Worm (Caenorhabditis elegans) whole organism, mixed stage, embryonic: ENCODE data around the gene F38G1.3.
A peak's percentile ranks its signal among the peaks of the same experiment; 100 is the strongest.

Experiments used
- M03D4.4 ChIP-seq: sonication (generic microtip); optimal IDR thresholded peaks from 2 replicates; lab custom pipeline; 2017; ENCODE audit warnings: mild to moderate bottlenecking, missing genetic modification characterization, missing compliant biosample characterization
- bed-3 ChIP-seq: fragments of 200-800 bp; sonication (Bioruptor generic); optimal IDR thresholded peaks from 3 replicates; lab custom pipeline; 2018; ENCODE audit warnings: mild to moderate bottlenecking, missing genetic modification characterization, moderate library complexity, missing compliant biosample characterization
- blmp-1 ChIP-seq: fragments of 150-350 bp; optimal IDR thresholded peaks from 2 replicates; lab custom pipeline; 2014; ENCODE audit warnings: missing biosample characterization, missing genetic modification characterization
- ceh-39 ChIP-seq: fragments of 150-350 bp; optimal IDR thresholded peaks from 2 replicates; lab custom pipeline; 2014; ENCODE audit warnings: missing biosample characterization, missing genetic modification characterization
- ceh-43 ChIP-seq: fragments of 200-800 bp; sonication (Bioruptor generic); optimal IDR thresholded peaks from 2 replicates; lab custom pipeline; 2018; ENCODE audit warnings: mild to moderate bottlenecking, missing genetic modification characterization, moderate library complexity, missing compliant biosample characterization
- ceh-83 ChIP-seq: fragments of 200-800 bp; sonication (Bioruptor generic); optimal IDR thresholded peaks from 2 replicates; lab custom pipeline; 2018; ENCODE audit warnings: mild to moderate bottlenecking, missing genetic modification characterization, missing compliant biosample characterization
- ces-1 ChIP-seq: fragments of 150-350 bp; optimal IDR thresholded peaks from 2 replicates; lab custom pipeline; 2014; ENCODE audit warnings: missing biosample characterization, missing genetic modification reagents, missing genetic modification characterization
- cnd-1 ChIP-seq: fragments of 200-800 bp; sonication (Bioruptor generic); optimal IDR thresholded peaks from 2 replicates; lab custom pipeline; 2018; ENCODE audit warnings: mild to moderate bottlenecking, missing genetic modification characterization, missing compliant biosample characterization
- drap-1 ChIP-seq: fragments of 200-800 bp; sonication (Bioruptor generic); optimal IDR thresholded peaks from 3 replicates; lab custom pipeline; 2018; ENCODE audit warnings: mild to moderate bottlenecking, missing genetic modification characterization, missing compliant biosample characterization
- elt-1 ChIP-seq: sonication (generic microtip); optimal IDR thresholded peaks from 2 replicates; lab custom pipeline; 2017; ENCODE audit warnings: missing genetic modification characterization, mild to moderate bottlenecking, missing compliant biosample characterization, antibody characterized with exemption, moderate library complexity, borderline replicate concordance; ENCODE audit not compliant: insufficient read depth
- elt-3 ChIP-seq: fragments of 150-350 bp; optimal IDR thresholded peaks from 2 replicates; lab custom pipeline; 2014; ENCODE audit warnings: missing biosample characterization, missing genetic modification characterization
- flh-1 ChIP-seq: fragments of 200-800 bp; sonication (Bioruptor generic); optimal IDR thresholded peaks from 2 replicates; lab custom pipeline; 2018; ENCODE audit warnings: mild to moderate bottlenecking, missing genetic modification characterization, moderate library complexity, missing compliant biosample characterization
- ham-2 ChIP-seq: fragments of 200-800 bp; sonication (Bioruptor generic); optimal IDR thresholded peaks from 2 replicates; lab custom pipeline; 2018; ENCODE audit warnings: mild to moderate bottlenecking, missing genetic modification characterization, missing compliant biosample characterization
- hlh-1 ChIP-seq: fragments of 150-350 bp; optimal IDR thresholded peaks from 2 replicates; lab custom pipeline; 2014; ENCODE audit warnings: missing biosample characterization, missing genetic modification reagents, missing genetic modification characterization
- lin-13 ChIP-seq: fragments of 150-350 bp; optimal IDR thresholded peaks from 2 replicates; lab custom pipeline; 2014; ENCODE audit warnings: missing biosample characterization, missing genetic modification characterization
- lin-32 ChIP-seq: fragments of 200-800 bp; sonication (Bioruptor generic); optimal IDR thresholded peaks from 2 replicates; lab custom pipeline; 2018; ENCODE audit warnings: mild to moderate bottlenecking, missing genetic modification characterization, missing compliant biosample characterization
- lsy-2 ChIP-seq: fragments of 150-350 bp; optimal IDR thresholded peaks from 2 replicates; lab custom pipeline; 2014; ENCODE audit warnings: missing biosample characterization, missing genetic modification characterization
- mls-2 ChIP-seq: sonication (generic microtip); optimal IDR thresholded peaks from 2 replicates; lab custom pipeline; 2016; ENCODE audit warnings: mild to moderate bottlenecking, missing genetic modification characterization, moderate library complexity, missing compliant biosample characterization
- nhr-2 ChIP-seq: fragments of 150-350 bp; optimal IDR thresholded peaks from 2 replicates; lab custom pipeline; 2014; ENCODE audit warnings: missing biosample characterization, missing genetic modification characterization
- nhr-237 ChIP-seq: fragments of 150-350 bp; optimal IDR thresholded peaks from 2 replicates; lab custom pipeline; 2014; ENCODE audit warnings: missing biosample characterization, missing genetic modification characterization
- nhr-28 ChIP-seq: fragments of 150-350 bp; optimal IDR thresholded peaks from 2 replicates; lab custom pipeline; 2014; ENCODE audit warnings: missing biosample characterization, missing genetic modification characterization
- nhr-76 ChIP-seq: sonication (generic microtip); optimal IDR thresholded peaks from 2 replicates; lab custom pipeline; 2017; ENCODE audit warnings: missing biosample characterization, missing genetic modification characterization
- pha-4 ChIP-seq: fragments of 150-350 bp; optimal IDR thresholded peaks from 2 replicates; lab custom pipeline; 2018; ENCODE audit warnings: missing biosample characterization, missing genetic modification reagents, missing genetic modification characterization
- snpc-4 ChIP-seq: fragments of 150-350 bp; optimal IDR thresholded peaks from 2 replicates; lab custom pipeline; 2014; ENCODE audit warnings: missing biosample characterization, missing genetic modification characterization
- sptf-1 ChIP-seq: sonication (generic microtip); optimal IDR thresholded peaks from 2 replicates; lab custom pipeline; 2017; ENCODE audit warnings: mild to moderate bottlenecking, missing genetic modification characterization, moderate library complexity, missing compliant biosample characterization
- unc-120 ChIP-seq: sonication (generic microtip); optimal IDR thresholded peaks from 2 replicates; lab custom pipeline; 2017; ENCODE audit warnings: missing genetic modification characterization, missing compliant biosample characterization; ENCODE audit not compliant: poor library complexity, severe bottlenecking
- unc-39 ChIP-seq: fragments of 150-350 bp; optimal IDR thresholded peaks from 2 replicates; lab custom pipeline; 2014; ENCODE audit warnings: missing biosample characterization, missing genetic modification characterization
- unc-62 ChIP-seq: fragments of 150-350 bp; optimal IDR thresholded peaks from 2 replicates; lab custom pipeline; 2014; ENCODE audit warnings: missing biosample characterization, missing genetic modification reagents, missing genetic modification characterization
- ztf-11 ChIP-seq: fragments of 150-350 bp; optimal IDR thresholded peaks from 2 replicates; lab custom pipeline; 2014; ENCODE audit warnings: missing biosample characterization, missing genetic modification characterization

F38G1.3 gene

ce11 chrX:439031-439430 lies 37.3 kb upstream of the F38G1.3 start:
- TF ChIP-seq flh-1 (GFP tag; lab: Kevin White, UChicago): no peak
- TF ChIP-seq pha-4 (tag; lab: Kevin White, UChicago): no peak
- no peak for TF ChIP-seq lsy-2 (tag; lab: Kevin White, UChicago)
- no peak for TF ChIP-seq M03D4.4
- TF ChIP-seq elt-1: no peak
- no peak for TF ChIP-seq unc-62 (GFP tag; lab: Kevin White, UChicago)
- no peak for TF ChIP-seq nhr-28 (tag; lab: Kevin White, UChicago)
- TF ChIP-seq mls-2 (tag; lab: Kevin White, UChicago): no peak
- no peak for TF ChIP-seq ceh-39 (tag; lab: Kevin White, UChicago)
- no peak for TF ChIP-seq unc-120 (tag; lab: Kevin White, UChicago)
- no peak for TF ChIP-seq nhr-237
- TF ChIP-seq cnd-1 (tag; lab: Kevin White, UChicago): no peak
- TF ChIP-seq unc-39 (tag; lab: Kevin White, UChicago): no peak
- no peak for TF ChIP-seq elt-3
- TF ChIP-seq ces-1 (GFP tag; lab: Kevin White, UChicago): no peak
- no peak for TF ChIP-seq drap-1 (GFP tag; lab: Kevin White, UChicago)
- TF ChIP-seq blmp-1 (tag; lab: Kevin White, UChicago): no peak
- TF ChIP-seq snpc-4 (tag; lab: Kevin White, UChicago): no peak
- TF ChIP-seq, all 35 proteins: peak for 0

- no peak for TF ChIP-seq ceh-83 (GFP tag; lab: Kevin White, UChicago)
- TF ChIP-seq, all 35 proteins: peak for 0
Observed at ce11 chrX:440420-440819, 35.9 kb upstream of the F38G1.3 start.

ce11 chrX:449820-450219 lies 26.5 kb upstream of the F38G1.3 start, which contains the start of gene F52D1.2:
Gene F52D1.2, minus strand, starts transcription at chrX:450212.
- TF ChIP-seq ceh-43 (GFP tag; lab: Kevin White, UChicago) (no peak), lin-32 (GFP tag; lab: Kevin White, UChicago) (no peak), snpc-4 (tag; lab: Kevin White, UChicago) (no peak), nhr-76 (no peak), elt-3 (no peak), nhr-2 (tag; lab: Kevin White, UChicago) (no peak), M03D4.4 (no peak), sptf-1 (tag; lab: Kevin White, UChicago) (no peak), lin-13 (tag; lab: Kevin White, UChicago) (no peak), ham-2 (no peak), blmp-1 (tag; lab: Kevin White, UChicago) (no peak), bed-3 (GFP tag; lab: Kevin White, UChicago) (no peak), mls-2 (tag; lab: Kevin White, UChicago) (no peak), drap-1 (GFP tag; lab: Kevin White, UChicago) (no peak)

ce11 chrX:457139-457802 lies 19.1 kb upstream of the F38G1.3 start, which contains the start of gene abu-12:
Gene abu-12, minus strand, starts transcription at chrX:457610.
- TF ChIP-seq ham-2: peak; percentile 53
- TF ChIP-seq hlh-1 (tag; lab: Kevin White, UChicago): no peak
- TF ChIP-seq snpc-4 (tag; lab: Kevin White, UChicago): no peak
- no peak for TF ChIP-seq ztf-11 (tag; lab: Kevin White, UChicago)
- no peak for TF ChIP-seq nhr-2 (tag; lab: Kevin White, UChicago)
- no peak for TF ChIP-seq sptf-1 (tag; lab: Kevin White, UChicago)
- TF ChIP-seq bed-3 (GFP tag; lab: Kevin White, UChicago): no peak
- TF ChIP-seq drap-1 (GFP tag; lab: Kevin White, UChicago): no peak

DNA sequence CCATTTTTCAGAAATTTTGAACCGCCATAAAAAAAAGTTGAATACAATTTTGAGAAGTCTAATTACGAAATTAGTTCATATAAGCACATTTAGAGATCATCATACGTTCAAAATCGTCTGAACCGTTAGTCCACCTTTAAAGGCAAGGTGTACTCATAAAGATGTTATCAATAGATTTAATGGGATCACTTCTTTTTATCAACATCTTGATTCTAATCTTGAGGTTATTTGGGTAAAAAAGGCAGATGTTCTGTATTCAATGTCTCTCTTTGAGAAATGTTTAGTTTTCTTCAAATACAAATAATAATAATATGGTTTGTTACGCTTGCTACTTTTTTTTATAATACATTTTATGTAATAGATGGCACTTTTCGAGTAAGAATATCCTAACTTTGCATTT lies 17.0 kb upstream of the F38G1.3 start:
- TF ChIP-seq elt-1 (peak; percentile 95), ceh-43 (GFP tag; lab: Kevin White, UChicago) (no peak)
- TF ChIP-seq, all 35 proteins: peak for 1

ce11 chrX:460351-460750 lies 16.0 kb upstream of the F38G1.3 start, which contains the start of gene aagr-4:
Gene aagr-4, plus strand, starts transcription at chrX:460651.
- TF ChIP-seq hlh-1 (tag; lab: Kevin White, UChicago) (no peak), blmp-1 (tag; lab: Kevin White, UChicago) (no peak), snpc-4 (tag; lab: Kevin White, UChicago) (no peak), elt-1 (no peak)
